Worm (Caenorhabditis elegans): ENCODE data around the gene ZK1236.9.

Gene ZK1236.9

DNA sequence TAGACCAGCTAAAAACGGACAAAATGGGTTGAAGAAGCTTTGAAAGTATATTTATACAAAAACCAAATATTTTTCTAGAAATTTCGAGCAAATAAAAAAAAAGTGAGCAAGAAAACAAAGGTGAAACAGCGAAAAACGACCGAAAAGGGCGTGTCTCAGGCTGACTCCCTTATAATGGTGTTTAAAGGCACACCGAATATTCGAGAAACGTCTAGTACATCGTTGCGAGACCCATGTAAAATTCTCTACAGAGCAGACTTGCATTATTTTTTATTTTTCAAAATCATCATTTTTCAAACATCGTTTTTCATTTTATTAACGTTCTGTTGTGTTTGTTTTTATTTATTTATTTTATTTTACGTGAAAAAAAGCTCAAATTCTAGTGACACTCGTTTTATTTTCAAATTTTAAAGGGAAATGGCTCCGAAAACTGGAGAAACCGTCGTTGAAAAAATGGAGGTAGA is 12.0 kb upstream of the ZK1236.9 start, which contains the start of gene rpn-3 (continued):
- TF ChIP-seq rec-8 (tag; optimal IDR thresholded peaks at IDR 0.05) (peak in 1 of 2 experiments; percentile 26), Y53F4B.3 (GFP tag; IDR thresholded peaks at IDR 0.05) (no peak; the same call in 1 of the 2 replicates), T26A5.8 (tag; optimal IDR thresholded peaks at IDR 0.05) (no peak), attf-3 (GFP tag; conservative IDR thresholded peaks at IDR 0.05) (peak; percentile 84), nfyb-1 (GFP tag; IDR thresholded peaks at IDR 0.05) (peak; percentile 95), rcor-1 (GFP tag; IDR thresholded peaks at IDR 0.05) (peak; percentile 94), chd-7 (tag; optimal IDR thresholded peaks at IDR 0.05) (peak; percentile 49), lin-35 (GFP tag; optimal IDR thresholded peaks at IDR 0.05) (peak in 2 of 3 experiments; percentile 66 to 92), F23B12.7 (tag; optimal IDR thresholded peaks at IDR 0.05; ENCODE audit: insufficient read depth) (peak; percentile 79), hsf-1 (GFP tag; IDR thresholded peaks at IDR 0.05) (peak; percentile 100), pha-4 (tag; optimal IDR thresholded peaks at IDR 0.05) (peak; percentile 81), C06A6.2 (GFP tag; conservative IDR thresholded peaks at IDR 0.05) (peak; percentile 84), xnd-1 (tag; optimal IDR thresholded peaks at IDR 0.05) (peak; percentile 69), nhr-27 (tag; optimal IDR thresholded peaks at IDR 0.05) (no peak), zfh-2 (GFP tag; conservative IDR thresholded peaks at IDR 0.05) (no peak), gei-17 (GFP tag; optimal IDR thresholded peaks at IDR 0.05) (peak; percentile 77), lin-54 (GFP tag; optimal IDR thresholded peaks at IDR 0.05) (peak; percentile 95), B0336.3 (GFP tag; IDR thresholded peaks at IDR 0.05) (peak; percentile 85), B0019.2 (GFP tag; conservative IDR thresholded peaks at IDR 0.05) (peak; percentile 58; the same call in 1 of the 2 replicates), mxl-1 (tag; optimal IDR thresholded peaks at IDR 0.05) (no peak), dpff-1 (tag; optimal IDR thresholded peaks at IDR 0.05) (no peak), hmg-20 (GFP tag; IDR thresholded peaks at IDR 0.05) (0 out of 2 replicates have a peak, but pooled peaks have one; percentile 68), ekl-4 (GFP tag; IDR thresholded peaks at IDR 0.05) (peak; percentile 98), ZK185.1 (tag; optimal IDR thresholded peaks at IDR 0.05; ENCODE audit: poor library complexity, severe bottlenecking) (peak; percentile 89), lir-1 (GFP tag; conservative IDR thresholded peaks at IDR 0.05) (peak; percentile 83), ztf-6 (GFP tag; IDR thresholded peaks at IDR 0.05) (0 out of 2 replicates have a peak, but pooled peaks have one; percentile 13), egrh-3 (GFP tag; IDR thresholded peaks at IDR 0.05) (no peak), rpc-1 (optimal IDR thresholded peaks at IDR 0.05) (peak; percentile 76), rpc-1 (tag; optimal IDR thresholded peaks at IDR 0.05) (peak; percentile 13), aptf-3 (GFP tag; IDR thresholded peaks at IDR 0.05) (0 out of 2 replicates have a peak, but pooled peaks have one; percentile 32), C17E4.6 (GFP tag; IDR thresholded peaks at IDR 0.05) (peak; percentile 89; the same call in 1 of the 2 replicates), Y79H2A.3 (GFP tag; conservative IDR thresholded peaks at IDR 0.05) (0 out of 2 replicates have a peak, but pooled peaks have one; percentile 56), let-607 (tag; optimal IDR thresholded peaks at IDR 0.05) (peak in 1 of 2 experiments; percentile 92), lag-1 (GFP tag; IDR thresholded peaks at IDR 0.05) (no peak), nhr-179 (tag; optimal IDR thresholded peaks at IDR 0.05) (no peak), ztf-26 (tag; optimal IDR thresholded peaks at IDR 0.05) (peak; percentile 78), ceh-79 (tag; optimal IDR thresholded peaks at IDR 0.05) (peak; percentile 79), madf-10 (tag; optimal IDR thresholded peaks at IDR 0.05) (peak; percentile 86), sdz-38 (tag; optimal IDR thresholded peaks at IDR 0.05) (no peak), snpc-3.4 (tag; optimal IDR thresholded peaks at IDR 0.05) (peak; percentile 93), lin-40 (tag; optimal IDR thresholded peaks at IDR 0.05) (peak; percentile 96), akir-1 (GFP tag; optimal IDR thresholded peaks at IDR 0.05) (no peak), athp-1 (tag; optimal IDR thresholded peaks at IDR 0.05) (peak; percentile 79), ceh-91 (GFP tag; IDR thresholded peaks at IDR 0.05) (peak; percentile 80), F57C9.4 (tag; optimal IDR thresholded peaks at IDR 0.05) (no peak), zim-3 (tag; optimal IDR thresholded peaks at IDR 0.05) (no peak), hmg-1.2 (GFP tag; IDR thresholded peaks at IDR 0.05) (peak; percentile 74), dox-1 (GFP tag; IDR thresholded peaks at IDR 0.05) (peak; percentile 84)
